Fruit fly (Drosophila melanogaster) ovary, adult (tissue): Measurements from ENCODE around the gene Antdh.

Experiments used
- CG17801 ChIP-seq: fragments of 200-800 bp; optimal IDR thresholded peaks from 2 replicates; lab custom pipeline; 2019; ENCODE audit warnings: missing biosample characterization, mild to moderate bottlenecking, missing genetic modification characterization, moderate library complexity; ENCODE audit not compliant: partially characterized antibody

Antdh gene

dm6 chrX:11123561-11123960 lies 45.3 kb downstream of the Antdh start:
- TF ChIP-seq CG17801 (GFP tag; lab: Kevin White, UChicago) = no peak
